Fruit fly (Drosophila melanogaster) whole organism, embryonic: Measurements from ENCODE around the gene CG10064.
A peak's percentile ranks its signal among the peaks of the same experiment; 100 is the strongest.

ENCODE experiments used
- ATbp ChIP-seq: fragments of 200-800 bp; sonication (Bioruptor generic); optimal IDR thresholded peaks from 2 replicates; lab custom pipeline; 2017; ENCODE audit warnings: missing biosample characterization, mild to moderate bottlenecking, missing genetic modification characterization, missing genetic modification reagents
- Abd-B ChIP-seq: fragments of 200-800 bp; sonication (Bioruptor generic); optimal IDR thresholded peaks from 2 replicates; lab custom pipeline; 2018; ENCODE audit warnings: missing biosample characterization, mild to moderate bottlenecking, missing genetic modification characterization, moderate library complexity
- Ada2b ChIP-seq: fragments of 200-800 bp; sonication (Bioruptor generic); IDR thresholded peaks from 2 replicates; pipeline ENCODE4 v1.3.6; 2022; ENCODE audit warnings: missing biosample characterization, missing genetic modification characterization
- Atf3 ChIP-seq: fragments of 200-800 bp; sonication (Bioruptor generic); optimal IDR thresholded peaks from 3 replicates; lab custom pipeline; 2016; ENCODE audit warnings: missing biosample characterization, missing genetic modification characterization
- Atf6 ChIP-seq: fragments of 200-800 bp; sonication (Bioruptor generic); IDR thresholded peaks from 2 replicates; pipeline ENCODE4 v1.3.6; 2022; ENCODE audit warnings: missing biosample characterization, missing genetic modification characterization
- CG11398 ChIP-seq: fragments of 200-800 bp; sonication (Bioruptor generic); optimal IDR thresholded peaks from 2 replicates; lab custom pipeline; 2016; ENCODE audit warnings: missing biosample characterization, missing genetic modification characterization
- CG12155 ChIP-seq: fragments of 200-800 bp; sonication (Bioruptor generic); optimal IDR thresholded peaks from 3 replicates; lab custom pipeline; 2016; ENCODE audit warnings: missing biosample characterization, missing genetic modification characterization
- CG12299 ChIP-seq: fragments of 200-800 bp; sonication (Bioruptor generic); optimal IDR thresholded peaks from 2 replicates; lab custom pipeline; 2018; ENCODE audit warnings: missing biosample characterization, mild to moderate bottlenecking, missing genetic modification characterization
- CG12769 ChIP-seq: fragments of 200-800 bp; sonication (Bioruptor generic); optimal IDR thresholded peaks from 2 replicates; lab custom pipeline; 2019; ENCODE audit warnings: missing biosample characterization, mild to moderate bottlenecking, missing genetic modification characterization, moderate library complexity
- CG14014 ChIP-seq: fragments of 200-800 bp; sonication (Bioruptor generic); IDR thresholded peaks from 2 replicates; pipeline ENCODE4 v1.3.6; 2022; ENCODE audit warnings: missing biosample characterization, missing genetic modification characterization
- CG15479 ChIP-seq: fragments of 200-800 bp; sonication (Bioruptor generic); optimal IDR thresholded peaks from 3 replicates; lab custom pipeline; 2019; ENCODE audit warnings: missing biosample characterization, mild to moderate bottlenecking, missing genetic modification characterization, moderate library complexity
- CG1603 ChIP-seq: fragments of 200-800 bp; sonication (Bioruptor generic); optimal IDR thresholded peaks from 2 replicates; lab custom pipeline; 2019; ENCODE audit warnings: missing biosample characterization, mild to moderate bottlenecking, missing genetic modification characterization, moderate library complexity
- CG17385 ChIP-seq: fragments of 200-800 bp; sonication (Bioruptor generic); optimal IDR thresholded peaks from 3 replicates; lab custom pipeline; 2018; ENCODE audit warnings: missing biosample characterization, mild to moderate bottlenecking, missing genetic modification characterization
- CG17568 ChIP-seq: fragments of 200-800 bp; sonication (Bioruptor generic); optimal IDR thresholded peaks from 2 replicates; lab custom pipeline; 2018; ENCODE audit warnings: missing biosample characterization, mild to moderate bottlenecking, missing genetic modification characterization, moderate library complexity
- CG2875 ChIP-seq: fragments of 200-800 bp; sonication (Bioruptor generic); optimal IDR thresholded peaks from 2 replicates; lab custom pipeline; 2017; ENCODE audit warnings: missing biosample characterization, mild to moderate bottlenecking, missing genetic modification characterization, missing genetic modification reagents
- CG3407 ChIP-seq: fragments of 200-800 bp; sonication (Bioruptor generic); optimal IDR thresholded peaks from 2 replicates; lab custom pipeline; 2018; ENCODE audit warnings: missing biosample characterization, mild to moderate bottlenecking, missing genetic modification characterization
- CG4404 ChIP-seq: fragments of 200-800 bp; sonication (Bioruptor generic); IDR thresholded peaks from 2 replicates; pipeline ENCODE4 v1.3.6; 2022; ENCODE audit warnings: missing biosample characterization, missing genetic modification characterization
- CG6765 ChIP-seq: fragments of 200-800 bp; sonication (Bioruptor generic); optimal IDR thresholded peaks from 3 replicates; lab custom pipeline; 2017; ENCODE audit warnings: missing biosample characterization, mild to moderate bottlenecking, missing genetic modification characterization
- CG6791 ChIP-seq: fragments of 200-800 bp; sonication (Bioruptor generic); IDR thresholded peaks from 3 replicates; pipeline ENCODE4 v1.3.6; 2022; ENCODE audit warnings: missing biosample characterization, missing genetic modification characterization; ENCODE audit not compliant: partially characterized antibody
- CG6854 ChIP-seq: fragments of 200-800 bp; sonication (Bioruptor generic); optimal IDR thresholded peaks from 3 replicates; lab custom pipeline; 2017; ENCODE audit warnings: missing biosample characterization, mild to moderate bottlenecking, missing genetic modification characterization
- CG8089 ChIP-seq: fragments of 200-800 bp; sonication (Bioruptor generic); optimal IDR thresholded peaks from 3 replicates; lab custom pipeline; 2016; ENCODE audit warnings: missing biosample characterization, missing genetic modification characterization
- CG8359 ChIP-seq: fragments of 200-800 bp; sonication (Bioruptor generic); optimal IDR thresholded peaks from 2 replicates; lab custom pipeline; 2017; ENCODE audit warnings: missing biosample characterization, mild to moderate bottlenecking, missing genetic modification characterization, borderline replicate concordance
- Camta ChIP-seq: fragments of 200-800 bp; sonication (Bioruptor generic); optimal IDR thresholded peaks from 2 replicates; lab custom pipeline; 2016; ENCODE audit warnings: missing biosample characterization, missing genetic modification characterization
- D19A ChIP-seq: fragments of 200-800 bp; optimal IDR thresholded peaks from 3 replicates; lab custom pipeline; 2019; ENCODE audit warnings: missing biosample characterization, mild to moderate bottlenecking, missing genetic modification characterization, moderate library complexity
- Dref ChIP-seq: fragments of 200-800 bp; sonication (Bioruptor generic); IDR thresholded peaks from 2 replicates; pipeline ENCODE4 v1.3.6; 2022; ENCODE audit warnings: missing biosample characterization, missing genetic modification characterization
- ERR ChIP-seq: fragments of 200-800 bp; sonication (Bioruptor generic); optimal IDR thresholded peaks from 2 replicates; lab custom pipeline; 2016; ENCODE audit warnings: missing biosample characterization, missing genetic modification characterization
- Ets97D ChIP-seq: fragments of 200-800 bp; sonication (Bioruptor generic); optimal IDR thresholded peaks from 3 replicates; lab custom pipeline; 2016; ENCODE audit warnings: missing biosample characterization, missing genetic modification characterization
- Fer2 ChIP-seq: fragments of 200-800 bp; sonication (Bioruptor generic); optimal IDR thresholded peaks from 2 replicates; lab custom pipeline; 2018; ENCODE audit warnings: missing biosample characterization, mild to moderate bottlenecking, missing genetic modification characterization, moderate library complexity
- HLH54F ChIP-seq: fragments of 200-800 bp; sonication (Bioruptor generic); optimal IDR thresholded peaks from 3 replicates; lab custom pipeline; 2016; ENCODE audit warnings: missing biosample characterization, missing genetic modification characterization
- Lhr ChIP-seq: fragments of 200-800 bp; sonication (Bioruptor generic); optimal IDR thresholded peaks from 3 replicates; lab custom pipeline; 2017; ENCODE audit warnings: mild to moderate bottlenecking, missing biosample characterization, missing genetic modification reagents, missing genetic modification characterization
- Max ChIP-seq: fragments of 200-800 bp; sonication (Bioruptor generic); optimal IDR thresholded peaks from 2 replicates; lab custom pipeline; 2016; ENCODE audit warnings: missing biosample characterization, mild to moderate bottlenecking, missing genetic modification characterization
- NfI ChIP-seq: fragments of 200-800 bp; sonication (Bioruptor generic); optimal IDR thresholded peaks from 3 replicates; lab custom pipeline; 2018; ENCODE audit warnings: missing biosample characterization, mild to moderate bottlenecking, missing genetic modification characterization, moderate library complexity
- Oli ChIP-seq: fragments of 200-800 bp; sonication (Bioruptor generic); optimal IDR thresholded peaks from 2 replicates; lab custom pipeline; 2018; ENCODE audit warnings: missing biosample characterization, mild to moderate bottlenecking, missing genetic modification characterization, moderate library complexity
- Optix ChIP-seq: fragments of 200-800 bp; sonication (Bioruptor generic); IDR thresholded peaks from 3 replicates; pipeline ENCODE4 v1.3.6; 2022; ENCODE audit warnings: missing biosample characterization, missing genetic modification characterization
- Sin3A ChIP-seq: fragments of >200 bp; optimal IDR thresholded peaks from 2 replicates; lab custom pipeline; 2018
- ase ChIP-seq: fragments of 200-800 bp; sonication (Bioruptor generic); IDR thresholded peaks from 3 replicates; pipeline ENCODE4 v1.3.6; 2022; ENCODE audit warnings: missing biosample characterization, missing genetic modification characterization
- bsh ChIP-seq, 2 experiments: fragments of 200-800 bp; sonication (Bioruptor generic); optimal IDR thresholded peaks; 2 replicates each; lab custom pipeline; 2017 to 2018; ENCODE audit warnings: mild to moderate bottlenecking in 2 of 2, missing biosample characterization in 2 of 2, missing genetic modification characterization in 2 of 2, moderate library complexity in 1 of 2
- caup ChIP-seq: fragments of 200-800 bp; sonication (Bioruptor generic); optimal IDR thresholded peaks from 3 replicates; lab custom pipeline; 2017; ENCODE audit warnings: missing biosample characterization, mild to moderate bottlenecking, missing genetic modification characterization, moderate library complexity; ENCODE audit not compliant: severe bottlenecking
- dmrt11E ChIP-seq: fragments of 200-800 bp; sonication (Bioruptor generic); optimal IDR thresholded peaks from 3 replicates; lab custom pipeline; 2018; ENCODE audit warnings: missing biosample characterization, mild to moderate bottlenecking, missing genetic modification characterization, moderate library complexity
- grn ChIP-seq: fragments of 200-800 bp; sonication (Bioruptor generic); optimal IDR thresholded peaks from 3 replicates; lab custom pipeline; 2017; ENCODE audit warnings: missing biosample characterization, missing genetic modification characterization
- jing ChIP-seq: fragments of 200-800 bp; sonication (Bioruptor generic); optimal IDR thresholded peaks from 2 replicates; lab custom pipeline; 2018; ENCODE audit warnings: missing biosample characterization, mild to moderate bottlenecking, missing genetic modification characterization
- klu ChIP-seq: fragments of 200-800 bp; sonication (Bioruptor generic); IDR thresholded peaks from 2 replicates; pipeline ENCODE4 v1.3.6; 2022; ENCODE audit warnings: missing biosample characterization, missing genetic modification characterization
- otp ChIP-seq: fragments of 200-800 bp; sonication (Bioruptor generic); IDR thresholded peaks from 3 replicates; pipeline ENCODE4, ENCODE4 v1.3.6; 2022; ENCODE audit warnings: missing biosample characterization, missing genetic modification characterization
- p53 ChIP-seq: fragments of 200-800 bp; sonication (Bioruptor generic); optimal IDR thresholded peaks from 2 replicates; lab custom pipeline; 2016; ENCODE audit warnings: missing biosample characterization, missing genetic modification characterization
- pita ChIP-seq: fragments of 200-800 bp; sonication (Bioruptor generic); optimal IDR thresholded peaks from 2 replicates; lab custom pipeline; 2017; ENCODE audit warnings: missing biosample characterization, mild to moderate bottlenecking, missing genetic modification characterization
- sisA ChIP-seq: fragments of 200-800 bp; sonication (Bioruptor generic); IDR thresholded peaks from 2 replicates; pipeline ENCODE4 v1.3.6; 2022; ENCODE audit warnings: missing biosample characterization, missing genetic modification characterization
- tx ChIP-seq: fragments of 200-800 bp; sonication (Bioruptor generic); optimal IDR thresholded peaks from 2 replicates; lab custom pipeline; 2016; ENCODE audit warnings: missing biosample characterization, missing genetic modification characterization
- vvl ChIP-seq: fragments of 200-800 bp; sonication (Bioruptor generic); IDR thresholded peaks from 2 replicates; pipeline ENCODE4 v1.3.6; 2022; ENCODE audit warnings: missing biosample characterization, missing genetic modification characterization
- zfh1 ChIP-seq: fragments of 200-800 bp; sonication (Bioruptor generic); IDR thresholded peaks from 3 replicates; pipeline ENCODE4 v1.3.6; 2022; ENCODE audit warnings: missing biosample characterization, missing genetic modification characterization

Gene CG10064

dm6 chr3L:6963792-6964487 lies 3.8 kb downstream of the CG10064 start (continued):
- TF ChIP-seq CG8359 (GFP tag; lab: Kevin White, UChicago) (peak; percentile 45), Oli (peak; percentile 84), CG12155 (GFP tag; lab: Kevin White, UChicago) (peak; percentile 79), Max (GFP tag; lab: Kevin White, UChicago) (peak; percentile 59), tx (GFP tag; lab: Kevin White, UChicago) (peak; percentile 78), CG6791 (GFP tag; lab: Robert Waterston, UW) (no peak), CG14014 (peak; percentile 81), HLH54F (GFP tag; lab: Kevin White, UChicago) (peak; percentile 75), Atf3 (GFP tag; lab: Kevin White, UChicago) (peak; percentile 39), grn (peak; percentile 47), CG12299 (tag; lab: Kevin White, UChicago) (peak; percentile 68), ATbp (GFP tag; lab: Kevin White, UChicago) (peak; percentile 76), p53 (peak; percentile 35), Abd-B (peak; percentile 68), jing (GFP tag; lab: Kevin White, UChicago) (peak; percentile 75), CG11398 (GFP tag; lab: Kevin White, UChicago) (peak; percentile 63), Ets97D (GFP tag; lab: Kevin White, UChicago) (peak; percentile 32), CG12769 (tag; lab: Kevin White, UChicago) (peak; percentile 88), pita (GFP tag; lab: Kevin White, UChicago) (no peak), zfh1 (GFP tag; lab: Robert Waterston, UW) (peak; percentile 78), D19A (tag; lab: Kevin White, UChicago) (peak; percentile 81), dmrt11E (tag; lab: Kevin White, UChicago) (peak; percentile 85), bsh (GFP tag; optimal IDR thresholded peaks at IDR 0.05; lab: Kevin White, UChicago) (peak; percentile 61 to 91), Dref (GFP tag; lab: Robert Waterston, UW) (no peak), Optix (GFP tag; lab: Robert Waterston, UW) (0 out of 3 replicates have a peak, but pooled peaks have one; percentile 46), CG15479 (GFP tag; lab: Kevin White, UChicago) (no peak), sisA (peak; percentile 72), Atf6 (GFP tag; lab: Robert Waterston, UW) (peak; percentile 76), CG1603 (tag; lab: Kevin White, UChicago) (peak; percentile 94), Ada2b (GFP tag; lab: Robert Waterston, UW) (peak; percentile 74), NfI (GFP tag; lab: Kevin White, UChicago) (peak; percentile 81), CG17385 (GFP tag; lab: Kevin White, UChicago) (peak; percentile 69), CG4404 (GFP tag; lab: Robert Waterston, UW) (peak; percentile 55), otp (GFP tag; lab: Robert Waterston, UW) (peak; percentile 65; the same call in 2 of the 3 replicates), CG2875 (GFP tag; lab: Kevin White, UChicago) (peak; percentile 79), Camta (GFP tag; lab: Kevin White, UChicago) (peak; percentile 87), CG6765 (peak; percentile 54), CG8089 (peak; percentile 66), Sin3A (lab: Kevin White, UChicago) (no peak), CG6854 (peak; percentile 58), ERR (peak; percentile 73), vvl (peak; percentile 88), CG3407 (GFP tag; lab: Kevin White, UChicago) (peak; percentile 69), CG17568 (GFP tag; lab: Kevin White, UChicago) (peak; percentile 76), Lhr (GFP tag; lab: Kevin White, UChicago) (peak; percentile 63), klu (GFP tag; lab: Robert Waterston, UW) (peak; percentile 39; the same call in 1 of the 2 replicates), caup (peak; percentile 48), Fer2 (peak; percentile 48), ase (GFP tag; lab: Robert Waterston, UW) (peak; percentile 58; the same call in 2 of the 3 replicates)
